Worm (Caenorhabditis elegans): ENCODE measurements around the gene CC8.2.

The CC8.2 gene

DNA sequence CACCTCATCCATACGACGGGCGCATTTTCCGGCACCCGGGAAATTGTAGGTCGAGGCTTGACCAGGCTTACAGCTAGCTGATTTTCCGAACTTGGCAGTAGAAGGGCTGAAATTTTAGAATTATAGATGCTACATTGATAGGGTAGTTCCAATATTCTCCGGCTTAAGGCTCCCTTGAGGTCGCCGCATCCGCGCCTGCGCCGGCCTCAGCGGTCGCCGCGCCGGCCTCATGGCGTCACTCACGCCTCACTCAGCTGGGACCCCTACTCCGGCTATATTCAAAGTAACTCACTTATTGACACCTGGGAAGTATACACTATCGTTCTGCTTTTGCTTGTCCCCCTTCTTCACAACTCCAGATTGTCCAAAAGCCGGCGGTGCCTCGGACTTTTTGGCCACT, 44.4 kb downstream of the CC8.2 start:
- TF ChIP-seq dox-1 (GFP tag; IDR thresholded peaks at IDR 0.05) (peak; percentile 12; the same call in 1 of the 2 replicates), B0261.1 (tag; optimal IDR thresholded peaks at IDR 0.05) (no peak), egrh-3 (GFP tag; IDR thresholded peaks at IDR 0.05) (peak; percentile 55; the same call in 1 of the 2 replicates), zfh-2 (GFP tag; conservative IDR thresholded peaks at IDR 0.05) (peak; percentile 78)

DNA sequence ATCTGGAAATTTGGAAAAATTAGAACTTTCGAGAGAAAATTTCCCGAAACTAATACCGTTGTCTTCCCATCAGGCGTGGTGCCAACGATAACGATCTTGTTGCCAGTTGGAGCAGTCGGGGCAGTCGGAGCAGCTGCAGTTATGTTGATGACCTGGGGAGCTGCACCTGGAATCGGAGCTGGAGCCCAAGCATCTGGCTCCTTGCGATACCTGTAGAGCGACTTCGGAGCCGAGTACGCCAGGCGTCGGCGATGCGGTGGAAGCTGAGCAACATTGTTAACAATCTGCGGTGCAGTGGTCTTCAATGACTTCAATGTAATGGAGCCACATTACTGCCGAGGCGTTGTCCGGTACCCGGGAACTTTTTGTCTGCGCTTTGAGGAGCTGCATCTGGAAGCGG, 46.6 kb downstream of the CC8.2 start:
- no peak for TF ChIP-seq hlh-26 (GFP tag; conservative IDR thresholded peaks at IDR 0.05)
- TF ChIP-seq ccch-3 (GFP tag; optimal IDR thresholded peaks at IDR 0.05) = no peak
- no peak for TF ChIP-seq ztf-25 (GFP tag; IDR thresholded peaks at IDR 0.05)
- TF ChIP-seq atf-7 (tag; optimal IDR thresholded peaks at IDR 0.05) = no peak
- TF ChIP-seq F33H1.4 (GFP tag; IDR thresholded peaks at IDR 0.05) = no peak
- no peak for TF ChIP-seq attf-5 (GFP tag; optimal IDR thresholded peaks at IDR 0.05)
- TF ChIP-seq F57C9.4 (tag; optimal IDR thresholded peaks at IDR 0.05) = no peak
- TF ChIP-seq lin-26 (GFP tag; IDR thresholded peaks at IDR 0.05) = no peak
- no peak for TF ChIP-seq dpff-1 (tag; optimal IDR thresholded peaks at IDR 0.05)
- TF ChIP-seq snpc-1.3 (tag; optimal IDR thresholded peaks at IDR 0.05; ENCODE audit: insufficient read depth) = no peak
- no peak for TF ChIP-seq tbp1 (GFP tag; optimal IDR thresholded peaks at IDR 0.05)
- TF ChIP-seq egrh-3 (GFP tag; IDR thresholded peaks at IDR 0.05) = peak; percentile 23; the same call in 1 of the 2 replicates
- peak; percentile 72 for TF ChIP-seq zfh-2 (GFP tag; conservative IDR thresholded peaks at IDR 0.05)
- no peak for TF ChIP-seq Y53G8AR.9 (GFP tag; conservative IDR thresholded peaks at IDR 0.05)
- TF ChIP-seq athp-1 (tag; optimal IDR thresholded peaks at IDR 0.05) = no peak
- no peak for TF ChIP-seq T26A5.8 (tag; optimal IDR thresholded peaks at IDR 0.05)
- no peak for TF ChIP-seq nfya-1 (tag; optimal IDR thresholded peaks at IDR 0.05; ENCODE audit: borderline replicate concordance, insufficient read depth)
- TF ChIP-seq dpl-1 (GFP tag; optimal IDR thresholded peaks at IDR 0.05) = no peak

DNA sequence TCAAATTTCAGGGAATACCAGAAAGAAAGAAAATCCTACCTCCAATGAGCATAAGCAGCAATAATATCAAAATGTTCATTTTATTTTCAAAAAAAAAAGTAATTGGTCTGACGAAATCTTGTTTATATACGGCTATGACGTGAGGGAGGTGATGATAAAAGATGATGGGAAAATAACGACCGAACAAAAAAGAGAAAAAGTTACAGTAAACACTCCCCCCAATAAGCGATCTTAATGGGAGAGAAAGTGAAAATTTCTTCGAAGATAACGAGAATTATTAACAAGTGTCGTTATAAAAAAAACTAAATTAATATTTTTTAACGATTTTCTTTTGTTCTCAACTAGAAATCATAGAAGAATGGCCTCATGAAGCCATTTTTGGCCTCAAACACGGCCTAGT, 48.5 kb downstream of the CC8.2 start, which contains the start of gene Y37E11B.7:
Gene Y37E11B.7, minus strand, starts transcription at position 207 of the 400 bp plus-strand sequence.
- TF ChIP-seq F39B2.1 (GFP tag; IDR thresholded peaks at IDR 0.05) (no peak), D2030.7 (GFP tag; IDR thresholded peaks at IDR 0.05) (no peak), cebp-1 (GFP tag; IDR thresholded peaks at IDR 0.05) (no peak), cebp-1 (tag; optimal IDR thresholded peaks at IDR 0.05) (no peak), him-1 (tag; optimal IDR thresholded peaks at IDR 0.05) (no peak), Y79H2A.3 (GFP tag; conservative IDR thresholded peaks at IDR 0.05) (no peak), B0035.1 (tag; optimal IDR thresholded peaks at IDR 0.05) (no peak), hlh-26 (GFP tag; conservative IDR thresholded peaks at IDR 0.05) (no peak), F49E8.2 (tag; optimal IDR thresholded peaks at IDR 0.05; ENCODE audit: insufficient read depth) (no peak), F57A8.1 (GFP tag; optimal IDR thresholded peaks at IDR 0.05) (no peak)

DNA sequence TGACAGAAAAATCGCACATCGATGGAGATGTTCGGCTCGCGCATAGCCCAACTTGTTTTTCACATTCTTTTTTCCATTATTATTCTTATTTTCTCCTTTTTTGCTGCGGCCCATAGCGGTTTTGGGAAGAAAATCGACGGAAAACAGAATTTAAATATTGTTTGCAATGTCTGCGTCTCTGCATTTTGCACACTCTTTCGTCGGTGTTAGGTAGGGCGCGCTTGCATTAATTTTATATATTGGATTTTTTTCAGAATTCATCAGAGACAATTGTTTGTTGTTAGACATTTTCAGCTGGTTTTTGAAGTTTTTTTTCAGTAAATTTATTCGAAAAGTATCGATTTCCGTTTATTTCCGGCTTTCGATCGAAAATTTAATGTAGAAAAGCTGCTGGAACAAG, 49.4 kb downstream of the CC8.2 start, which contains the start of gene Y37E11B.6:
Gene Y37E11B.6, minus strand, starts transcription at position 181 of the 400 bp plus-strand sequence.
- TF ChIP-seq sea-2 (GFP tag; IDR thresholded peaks at IDR 0.05) (no peak), D2030.7 (GFP tag; IDR thresholded peaks at IDR 0.05) (no peak), ceh-91 (GFP tag; IDR thresholded peaks at IDR 0.05) (no peak), hmg-1.2 (GFP tag; IDR thresholded peaks at IDR 0.05) (peak; percentile 98), mcd-1 (GFP tag; IDR thresholded peaks at IDR 0.05) (peak; percentile 62), fkh-3 (tag; optimal IDR thresholded peaks at IDR 0.05) (no peak)

Measured in whole organism, young adult.